Fruit fly (Drosophila melanogaster): ENCODE results near the gene msd5.

Gene msd5

DNA sequence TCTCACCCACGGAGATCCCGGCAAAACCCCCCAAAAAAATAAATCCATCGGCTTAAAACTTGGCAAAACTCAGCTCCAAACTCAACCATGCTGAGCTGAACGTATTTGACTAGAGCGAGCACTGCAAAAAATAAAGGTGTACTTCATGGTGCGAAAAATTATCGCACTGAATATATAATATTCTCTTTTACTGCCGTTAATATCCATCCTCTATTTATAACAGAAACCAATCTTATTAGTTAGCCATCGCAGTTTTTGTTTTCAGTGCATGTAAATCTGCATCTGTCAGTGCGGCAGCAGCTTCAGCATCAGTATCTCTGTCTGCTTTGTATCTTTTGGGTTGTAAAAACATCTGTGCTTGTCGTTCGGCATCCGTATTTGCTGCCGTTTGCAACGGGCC is 38.0 kb upstream of the msd5 start (continued):
- TF ChIP-seq CG17359 (tag; optimal IDR thresholded peaks at IDR 0.05) (peak; percentile 37), Blimp-1 (GFP tag; optimal IDR thresholded peaks at IDR 0.05) (peak; percentile 36), HLH3B (GFP tag; IDR thresholded peaks at IDR 0.05) (peak; percentile 54), CG14667 (GFP tag; IDR thresholded peaks at IDR 0.05) (no peak), sisA (GFP tag; IDR thresholded peaks at IDR 0.05) (peak; percentile 23; the same call in 1 of the 2 replicates), btn (GFP tag; optimal IDR thresholded peaks at IDR 0.05) (no peak), Xbp1 (GFP tag; optimal IDR thresholded peaks at IDR 0.05) (peak; percentile 42), oc (tag; optimal IDR thresholded peaks at IDR 0.05) (no peak), CG12391 (tag; optimal IDR thresholded peaks at IDR 0.05) (peak; percentile 17), Doc2 (GFP tag; IDR thresholded peaks at IDR 0.05) (no peak), CG34422 (GFP tag; IDR thresholded peaks at IDR 0.05) (0 out of 3 replicates have a peak, but pooled peaks have one; percentile 42), cas (GFP tag; IDR thresholded peaks at IDR 0.05) (no peak), CG1832 (GFP tag; optimal IDR thresholded peaks at IDR 0.05) (no peak), CG14050 (GFP tag; IDR thresholded peaks at IDR 0.05) (no peak), CG2120 (GFP tag; optimal IDR thresholded peaks at IDR 0.05) (no peak), Hand (GFP tag; optimal IDR thresholded peaks at IDR 0.05) (no peak), CG5953 (GFP tag; IDR thresholded peaks at IDR 0.05) (no peak), z (GFP tag; IDR thresholded peaks at IDR 0.05) (no peak), lilli (GFP tag; optimal IDR thresholded peaks at IDR 0.05) (peak; percentile 12), Poxn (GFP tag; IDR thresholded peaks at IDR 0.05) (no peak), CG8290 (GFP tag; optimal IDR thresholded peaks at IDR 0.05) (no peak), CG8290 (tag; optimal IDR thresholded peaks at IDR 0.05) (peak in 1 of 2 experiments; percentile 26), CG17328 (GFP tag; IDR thresholded peaks at IDR 0.05) (peak; percentile 57), pum (GFP tag; optimal IDR thresholded peaks at IDR 0.05) (no peak), CrebB (tag; optimal IDR thresholded peaks at IDR 0.05) (no peak), CG7357 (GFP tag; IDR thresholded peaks at IDR 0.05) (no peak), CG8089 (GFP tag; optimal IDR thresholded peaks at IDR 0.05) (no peak), nmo (GFP tag; optimal IDR thresholded peaks at IDR 0.05) (peak; percentile 34), gce (GFP tag; IDR thresholded peaks at IDR 0.05) (no peak), CG1602 (GFP tag; optimal IDR thresholded peaks at IDR 0.05) (no peak), CG14965 (GFP tag; optimal IDR thresholded peaks at IDR 0.05; ENCODE audit: borderline replicate concordance) (no peak), CG17568 (GFP tag; optimal IDR thresholded peaks at IDR 0.05) (no peak), CG8944 (GFP tag; optimal IDR thresholded peaks at IDR 0.05) (peak; percentile 18), fd3F (GFP tag; optimal IDR thresholded peaks at IDR 0.05) (no peak), CG10209 (GFP tag; optimal IDR thresholded peaks at IDR 0.05) (no peak), pita (GFP tag; optimal IDR thresholded peaks at IDR 0.05) (no peak), sima (GFP tag; optimal IDR thresholded peaks at IDR 0.05) (no peak), CG6689 (GFP tag; IDR thresholded peaks at IDR 0.05) (no peak), Deaf1 (tag; optimal IDR thresholded peaks at IDR 0.05) (no peak), CG7556 (GFP tag; optimal IDR thresholded peaks at IDR 0.05) (no peak), shn (GFP tag; optimal IDR thresholded peaks at IDR 0.05) (no peak), mld (GFP tag; IDR thresholded peaks at IDR 0.05; ENCODE audit: partially characterized antibody) (no peak), CG31365 (tag; optimal IDR thresholded peaks at IDR 0.05) (no peak), CG17612 (GFP tag; IDR thresholded peaks at IDR 0.05) (no peak), CG15601 (tag; optimal IDR thresholded peaks at IDR 0.05) (no peak), sug (tag; optimal IDR thresholded peaks at IDR 0.05) (no peak), CG8281 (tag; optimal IDR thresholded peaks at IDR 0.05) (no peak), Adf1 (GFP tag; IDR thresholded peaks at IDR 0.05) (no peak), Sox102F (GFP tag; optimal IDR thresholded peaks at IDR 0.05) (peak; percentile 51), Bdp1 (GFP tag; optimal IDR thresholded peaks at IDR 0.05) (no peak), CG18619 (GFP tag; optimal IDR thresholded peaks at IDR 0.05) (no peak), CG10147 (GFP tag; optimal IDR thresholded peaks at IDR 0.05) (no peak)

Data from whole organism, embryonic.